Worm (Caenorhabditis elegans) whole organism, L4/young adult: ENCODE measurements around the gene K12B6.4.

Experiments used
- W03F9.2 ChIP-seq: fragments of 150-350 bp; optimal IDR thresholded peaks from 2 replicates; lab custom pipeline; 2014; ENCODE audit warnings: missing biosample characterization, missing genetic modification characterization
- him-1 ChIP-seq: sonication (generic microtip); optimal IDR thresholded peaks from 2 replicates; lab custom pipeline; 2016; ENCODE audit warnings: missing genotype, missing genetic modification reagents, missing genetic modification characterization, missing compliant biosample characterization

DNA sequence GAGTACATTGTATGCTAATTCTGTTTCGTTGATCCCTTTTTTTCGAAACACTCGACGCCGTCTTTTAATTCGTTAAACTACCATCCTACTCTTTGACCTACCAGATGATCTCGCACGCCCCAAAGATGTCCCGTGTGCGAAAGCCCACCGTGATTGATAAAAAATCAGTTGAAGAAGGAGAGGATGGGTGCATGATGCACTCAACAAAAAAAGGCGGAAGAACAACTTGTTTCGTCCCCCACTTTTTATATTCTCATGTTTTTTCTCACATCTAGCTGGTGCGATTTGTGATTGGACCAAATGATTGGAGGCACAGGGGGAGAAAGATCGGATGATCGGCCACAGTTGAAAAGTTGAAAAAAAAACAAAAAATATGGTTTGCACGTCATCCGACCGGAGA lies 42.7 kb downstream of the K12B6.4 start:
- TF ChIP-seq him-1 (tag; lab: Kevin White, UChicago) (no peak), W03F9.2 (tag; lab: Kevin White, UChicago) (no peak)
